Fruit fly (Drosophila melanogaster) whole organism, embryonic: Measurements from ENCODE around the gene CG45218.

ENCODE experiments used
- Asciz ChIP-seq: fragments of 200-800 bp; sonication (Bioruptor generic); optimal IDR thresholded peaks from 2 replicates; lab custom pipeline; 2017; ENCODE audit warnings: missing biosample characterization, mild to moderate bottlenecking, missing genetic modification characterization, missing genetic modification reagents
- B-H2 ChIP-seq: fragments of 200-800 bp; sonication (Bioruptor generic); optimal IDR thresholded peaks from 2 replicates; lab custom pipeline; 2018; ENCODE audit warnings: missing biosample characterization, mild to moderate bottlenecking, missing genetic modification characterization
- BEAF-32 ChIP-seq: fragments of 200-800 bp; sonication (Bioruptor generic); optimal IDR thresholded peaks from 3 replicates; lab custom pipeline; 2017; ENCODE audit warnings: missing biosample characterization, missing genetic modification characterization, mild to moderate bottlenecking, moderate library complexity, missing genetic modification reagents
- CG10267 ChIP-seq: fragments of 200-800 bp; sonication (Bioruptor generic); optimal IDR thresholded peaks from 2 replicates; lab custom pipeline; 2018; ENCODE audit warnings: missing biosample characterization, mild to moderate bottlenecking, missing genetic modification characterization, moderate library complexity
- CG12155 ChIP-seq: fragments of 200-800 bp; sonication (Bioruptor generic); optimal IDR thresholded peaks from 3 replicates; lab custom pipeline; 2016; ENCODE audit warnings: missing biosample characterization, missing genetic modification characterization
- CG12236 ChIP-seq: fragments of 200-800 bp; sonication (Bioruptor generic); optimal IDR thresholded peaks from 2 replicates; lab custom pipeline; 2016; ENCODE audit warnings: missing biosample characterization, missing genetic modification characterization
- CG15479 ChIP-seq: fragments of 200-800 bp; sonication (Bioruptor generic); optimal IDR thresholded peaks from 3 replicates; lab custom pipeline; 2019; ENCODE audit warnings: missing biosample characterization, mild to moderate bottlenecking, missing genetic modification characterization, moderate library complexity
- CG15514 ChIP-seq: fragments of 200-800 bp; sonication (Bioruptor generic); optimal IDR thresholded peaks from 3 replicates; lab custom pipeline; 2017; ENCODE audit warnings: missing biosample characterization, missing genetic modification characterization, mild to moderate bottlenecking, moderate library complexity, missing genetic modification reagents
- CG15696 ChIP-seq: fragments of 200-800 bp; sonication (Bioruptor generic); optimal IDR thresholded peaks from 2 replicates; lab custom pipeline; 2019; ENCODE audit warnings: missing biosample characterization, mild to moderate bottlenecking, missing genetic modification characterization, moderate library complexity
- CG17328 ChIP-seq: fragments of 200-800 bp; sonication (Bioruptor generic); IDR thresholded peaks from 2 replicates; pipeline ENCODE4 v1.3.6; 2022; ENCODE audit warnings: missing biosample characterization, missing genetic modification characterization
- CG1832 ChIP-seq: fragments of 200-800 bp; sonication (Bioruptor generic); optimal IDR thresholded peaks from 2 replicates; lab custom pipeline; 2017; ENCODE audit warnings: missing biosample characterization, mild to moderate bottlenecking, missing genetic modification characterization, inconsistent platforms
- CG18476 ChIP-seq: fragments of 200-800 bp; sonication (Bioruptor generic); optimal IDR thresholded peaks from 2 replicates; lab custom pipeline; 2016; ENCODE audit warnings: missing biosample characterization, mild to moderate bottlenecking, missing genetic modification characterization
- CG2116 ChIP-seq: fragments of 200-800 bp; sonication (Bioruptor generic); optimal IDR thresholded peaks from 3 replicates; lab custom pipeline; 2018; ENCODE audit warnings: missing biosample characterization, mild to moderate bottlenecking, missing genetic modification characterization
- CG6854 ChIP-seq: fragments of 200-800 bp; sonication (Bioruptor generic); optimal IDR thresholded peaks from 3 replicates; lab custom pipeline; 2017; ENCODE audit warnings: missing biosample characterization, mild to moderate bottlenecking, missing genetic modification characterization
- CG8388 ChIP-seq: fragments of 200-800 bp; sonication (Bioruptor generic); optimal IDR thresholded peaks from 2 replicates; lab custom pipeline; 2019; ENCODE audit warnings: missing biosample characterization, mild to moderate bottlenecking, missing genetic modification characterization, moderate library complexity
- CG9876 ChIP-seq: fragments of 200-800 bp; sonication (Bioruptor generic); optimal IDR thresholded peaks from 2 replicates; lab custom pipeline; 2016; ENCODE audit warnings: missing biosample characterization, missing genetic modification characterization
- Doc3 ChIP-seq: fragments of 200-800 bp; sonication (Bioruptor generic); IDR thresholded peaks from 3 replicates; pipeline ENCODE4 v1.3.6; 2022; ENCODE audit warnings: missing biosample characterization, missing genetic modification characterization; ENCODE audit not compliant: partially characterized antibody
- Dref ChIP-seq: fragments of 200-800 bp; sonication (Bioruptor generic); IDR thresholded peaks from 2 replicates; pipeline ENCODE4 v1.3.6; 2022; ENCODE audit warnings: missing biosample characterization, missing genetic modification characterization
- Drgx ChIP-seq: fragments of 200-800 bp; sonication (Bioruptor generic); IDR thresholded peaks from 2 replicates; pipeline ENCODE4 v1.3.6; 2022; ENCODE audit warnings: missing biosample characterization, missing genetic modification characterization
- Fer2 ChIP-seq: fragments of 200-800 bp; sonication (Bioruptor generic); optimal IDR thresholded peaks from 2 replicates; lab custom pipeline; 2018; ENCODE audit warnings: missing biosample characterization, mild to moderate bottlenecking, missing genetic modification characterization, moderate library complexity
- H2.0 ChIP-seq: fragments of 200-800 bp; sonication (Bioruptor generic); IDR thresholded peaks from 2 replicates; pipeline ENCODE4 v1.3.6; 2022; ENCODE audit warnings: missing biosample characterization, missing genetic modification characterization
- Hey ChIP-seq: fragments of 200-800 bp; sonication (Bioruptor generic); optimal IDR thresholded peaks from 3 replicates; lab custom pipeline; 2018; ENCODE audit warnings: missing biosample characterization, mild to moderate bottlenecking, missing genetic modification characterization
- Hsf ChIP-seq: fragments of 200-800 bp; sonication (Bioruptor generic); optimal IDR thresholded peaks from 3 replicates; lab custom pipeline; 2016; ENCODE audit warnings: missing biosample characterization, missing genetic modification characterization
- Jarid2 ChIP-seq: fragments of 200-800 bp; sonication (Bioruptor generic); optimal IDR thresholded peaks from 3 replicates; lab custom pipeline; 2017; ENCODE audit warnings: mild to moderate bottlenecking, missing biosample characterization, missing genetic modification reagents, missing genetic modification characterization
- Kr ChIP-seq: fragments of 200-800 bp; sonication (Bioruptor generic); optimal IDR thresholded peaks from 2 replicates; lab custom pipeline; 2017; ENCODE audit warnings: missing biosample characterization, mild to moderate bottlenecking, missing genetic modification characterization
- MESR4 ChIP-seq: fragments of 200-800 bp; sonication (Bioruptor generic); optimal IDR thresholded peaks from 2 replicates; lab custom pipeline; 2018; ENCODE audit warnings: missing biosample characterization, mild to moderate bottlenecking, missing genetic modification characterization, moderate library complexity
- Mes4 ChIP-seq: fragments of 200-800 bp; sonication (Bioruptor generic); optimal IDR thresholded peaks from 2 replicates; lab custom pipeline; 2016; ENCODE audit warnings: missing biosample characterization, missing genetic modification characterization
- Tbp ChIP-seq: fragments of >200 bp; optimal IDR thresholded peaks from 2 replicates; lab custom pipeline; 2018; ENCODE audit warnings: missing biosample characterization, missing genetic modification characterization
- ab ChIP-seq: fragments of 200-800 bp; sonication (Bioruptor generic); optimal IDR thresholded peaks from 2 replicates; lab custom pipeline; 2016; ENCODE audit warnings: missing biosample characterization, missing genetic modification characterization
- ap ChIP-seq: fragments of 200-800 bp; sonication (Bioruptor generic); IDR thresholded peaks from 2 replicates; pipeline ENCODE4 v1.3.6; 2022; ENCODE audit warnings: missing biosample characterization, missing genetic modification characterization
- ara ChIP-seq: fragments of 200-800 bp; sonication (Bioruptor generic); IDR thresholded peaks from 2 replicates; pipeline ENCODE4 v1.3.6; 2022; ENCODE audit warnings: missing biosample characterization, missing genetic modification characterization
- cg ChIP-seq: fragments of 200-800 bp; sonication (Bioruptor generic); optimal IDR thresholded peaks from 3 replicates; lab custom pipeline; 2019; ENCODE audit warnings: missing biosample characterization, mild to moderate bottlenecking, missing genetic modification characterization, moderate library complexity
- croc ChIP-seq: fragments of 200-800 bp; sonication (Bioruptor generic); conservative IDR thresholded peaks from 3 replicates; pipeline ENCODE4 v1.3.6; 2022; ENCODE audit warnings: missing biosample characterization, missing genetic modification characterization
- crp ChIP-seq, 2 experiments: fragments of 200-800 bp; sonication (Bioruptor generic); optimal IDR thresholded peaks; 2 replicates in 1 of 2; 3 replicates in 1 of 2; lab custom pipeline; 2017; ENCODE audit warnings: missing biosample characterization in 2 of 2, missing genetic modification characterization in 2 of 2, mild to moderate bottlenecking in 1 of 2, moderate library complexity in 1 of 2
- fd64A ChIP-seq: fragments of 200-800 bp; sonication (Bioruptor generic); optimal IDR thresholded peaks from 3 replicates; lab custom pipeline; 2018; ENCODE audit warnings: missing biosample characterization, mild to moderate bottlenecking, missing genetic modification characterization
- hb ChIP-seq: fragments of 200-800 bp; sonication (Bioruptor generic); IDR thresholded peaks from 3 replicates; pipeline ENCODE4 v1.3.6; 2022; ENCODE audit warnings: missing biosample characterization, missing genetic modification characterization; ENCODE audit not compliant: partially characterized antibody
- kni ChIP-seq: fragments of 200-800 bp; sonication (Bioruptor generic); optimal IDR thresholded peaks from 3 replicates; lab custom pipeline; 2017; ENCODE audit warnings: mild to moderate bottlenecking, missing biosample characterization, missing genetic modification reagents, missing genetic modification characterization
- mirr ChIP-seq: fragments of 200-800 bp; sonication (Bioruptor generic); optimal IDR thresholded peaks from 3 replicates; lab custom pipeline; 2018; ENCODE audit warnings: missing biosample characterization, mild to moderate bottlenecking, missing genetic modification characterization
- nmo ChIP-seq: fragments of 200-800 bp; sonication (Bioruptor generic); optimal IDR thresholded peaks from 2 replicates; lab custom pipeline; 2018; ENCODE audit warnings: missing biosample characterization, mild to moderate bottlenecking, missing genetic modification characterization, moderate library complexity
- ro ChIP-seq: fragments of 200-800 bp; sonication (Bioruptor generic); IDR thresholded peaks from 2 replicates; pipeline ENCODE4 v1.3.6; 2022; ENCODE audit warnings: missing biosample characterization, missing genetic modification characterization
- sc ChIP-seq, 3 experiments: fragments of >200 bp in 2 of 3; fragments of 200-800 bp in 1 of 3; sonication (Bioruptor generic) in 1 of 3; optimal IDR thresholded peaks; 2 replicates in 2 of 3; 3 replicates in 1 of 3; lab custom pipeline; 2017; ENCODE audit warnings: mild to moderate bottlenecking in 1 of 3, missing biosample characterization in 1 of 3, missing genetic modification characterization in 1 of 3, missing genetic modification reagents in 1 of 3
- seq ChIP-seq: fragments of 200-800 bp; sonication (Bioruptor generic); IDR thresholded peaks from 2 replicates; pipeline ENCODE4 v1.3.6; 2022; ENCODE audit warnings: missing biosample characterization, missing genetic modification characterization
- sima ChIP-seq: fragments of 200-800 bp; sonication (Bioruptor generic); optimal IDR thresholded peaks from 2 replicates; lab custom pipeline; 2016; ENCODE audit warnings: missing biosample characterization, missing genetic modification characterization
- sisA ChIP-seq: fragments of 200-800 bp; sonication (Bioruptor generic); IDR thresholded peaks from 2 replicates; pipeline ENCODE4 v1.3.6; 2022; ENCODE audit warnings: missing biosample characterization, missing genetic modification characterization
- slp2 ChIP-seq: fragments of 200-800 bp; sonication (Bioruptor generic); optimal IDR thresholded peaks from 2 replicates; lab custom pipeline; 2016; ENCODE audit warnings: missing biosample characterization, missing genetic modification characterization
- stwl ChIP-seq: fragments of 200-800 bp; sonication (Bioruptor generic); optimal IDR thresholded peaks from 3 replicates; lab custom pipeline; 2018; ENCODE audit warnings: missing biosample characterization, mild to moderate bottlenecking, missing genetic modification characterization, moderate library complexity

The CG45218 gene

DNA sequence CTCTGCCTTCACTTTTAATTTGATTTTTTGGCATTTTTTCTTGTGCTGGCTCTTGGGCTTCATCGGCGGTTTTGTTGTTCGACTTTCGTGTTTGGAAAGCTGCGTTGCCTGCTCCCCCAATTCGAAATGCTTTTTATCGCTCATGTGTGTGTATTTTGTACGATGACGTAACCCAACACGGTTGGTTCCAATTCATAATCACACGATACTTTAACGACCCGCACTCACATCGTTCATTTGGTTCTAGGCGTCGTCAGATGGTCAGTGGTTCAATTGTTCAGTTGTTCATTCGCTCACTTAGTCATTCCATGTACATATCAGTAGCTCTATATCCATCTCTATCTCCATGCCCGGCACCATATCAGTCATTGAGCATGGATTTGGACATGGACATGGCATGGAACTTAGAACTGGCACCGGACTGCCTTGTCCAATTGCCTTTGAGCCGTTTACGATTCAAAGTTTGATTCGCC lies 3.3 kb upstream of the CG45218 start (continued):
- TF ChIP-seq CG18476, result no peak

DNA sequence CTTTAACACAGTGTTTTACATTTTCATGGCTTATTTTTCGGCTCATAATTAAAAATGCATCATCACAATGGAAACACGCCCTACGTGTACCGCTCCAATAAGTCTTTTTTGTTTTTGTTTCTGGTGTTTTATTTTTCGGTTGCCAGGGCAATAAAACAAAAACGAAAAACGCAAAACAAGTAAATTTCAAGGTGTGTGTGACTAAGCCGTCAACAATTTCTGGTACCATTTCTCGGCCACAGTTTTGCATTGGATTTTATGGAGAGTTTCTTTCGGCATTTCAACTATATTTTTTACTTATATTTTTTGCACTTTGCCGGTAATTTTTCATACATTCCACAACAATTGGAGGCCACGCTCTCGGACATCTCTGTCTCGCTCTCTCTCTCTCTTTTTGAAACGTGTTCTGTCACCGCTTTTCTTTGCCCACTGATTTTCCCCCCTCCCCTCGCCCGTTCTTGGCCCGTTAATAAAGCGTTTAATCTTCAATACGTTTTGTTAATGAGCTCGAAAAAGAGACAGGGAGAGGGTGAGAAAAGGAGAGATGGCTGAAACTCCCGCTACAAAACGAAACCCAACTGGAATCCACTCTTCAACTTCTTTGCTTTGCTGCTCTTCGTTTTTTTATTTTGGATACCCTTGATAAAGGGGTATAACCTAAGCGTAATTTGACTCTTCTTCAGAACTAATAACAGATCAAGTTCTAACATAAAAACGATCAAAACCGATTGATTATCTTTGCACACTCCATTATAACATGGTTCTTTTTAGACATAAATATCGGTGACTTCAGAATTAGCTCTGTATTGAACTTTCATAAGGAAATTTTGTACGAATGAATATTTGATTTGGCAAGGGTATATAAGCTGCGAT lies 2.6 kb upstream of the CG45218 start:
- TF ChIP-seq CG6854 (GFP tag; lab: Kevin White, UChicago) (no peak), CG15514 (GFP tag; lab: Kevin White, UChicago) (no peak), croc (GFP tag; lab: Robert Waterston, UW) (no peak), CG12236 (GFP tag; lab: Kevin White, UChicago) (no peak), Jarid2 (no peak), Fer2 (tag; lab: Kevin White, UChicago) (no peak), Dref (GFP tag; lab: Robert Waterston, UW) (no peak), Tbp (GFP tag; lab: Kevin White, UChicago) (no peak), CG17328 (GFP tag; lab: Robert Waterston, UW) (no peak), cg (GFP tag; lab: Kevin White, UChicago) (no peak), sisA (GFP tag; lab: Robert Waterston, UW) (no peak), ara (GFP tag; lab: Robert Waterston, UW) (no peak), slp2 (GFP tag; lab: Kevin White, UChicago) (no peak), sc (optimal IDR thresholded peaks at IDR 0.05; lab: Kevin White, UChicago) (no peak), sc (GFP tag; optimal IDR thresholded peaks at IDR 0.05; lab: Kevin White, UChicago) (no peak), CG2116 (GFP tag; lab: Kevin White, UChicago) (no peak), stwl (tag; lab: Kevin White, UChicago) (no peak), H2.0 (GFP tag; lab: Robert Waterston, UW) (no peak), CG15696 (tag; lab: Kevin White, UChicago) (no peak), B-H2 (GFP tag; lab: Kevin White, UChicago) (no peak), kni (GFP tag; lab: Kevin White, UChicago) (no peak), Asciz (GFP tag; lab: Kevin White, UChicago) (peak; percentile 38), sima (no peak), nmo (GFP tag; lab: Kevin White, UChicago) (peak; percentile 42), hb (GFP tag; lab: Robert Waterston, UW) (no peak), Doc3 (GFP tag; lab: Robert Waterston, UW) (no peak), mirr (no peak), BEAF-32 (no peak), seq (GFP tag; lab: Robert Waterston, UW) (no peak), Drgx (GFP tag; lab: Robert Waterston, UW) (no peak), Mes4 (GFP tag; lab: Kevin White, UChicago) (no peak), CG12155 (GFP tag; lab: Kevin White, UChicago) (no peak), CG8388 (GFP tag; lab: Kevin White, UChicago) (peak; percentile 10), crp (GFP tag; optimal IDR thresholded peaks at IDR 0.05; lab: Kevin White, UChicago) (no peak), MESR4 (GFP tag; lab: Kevin White, UChicago) (no peak), Hey (tag; lab: Kevin White, UChicago) (no peak), Kr (no peak), CG1832 (no peak), fd64A (GFP tag; lab: Kevin White, UChicago) (no peak), CG9876 (no peak), CG15479 (GFP tag; lab: Kevin White, UChicago) (no peak), ro (GFP tag; lab: Robert Waterston, UW) (no peak), Hsf (GFP tag; lab: Kevin White, UChicago) (no peak), ap (GFP tag; lab: Robert Waterston, UW) (no peak), CG10267 (tag; lab: Kevin White, UChicago) (no peak), ab (GFP tag; lab: Kevin White, UChicago) (no peak)
